Worm (Caenorhabditis elegans) whole organism, L3 larva: Measurements from ENCODE around the gene skr-6.

Source experiments
- R02D3.7 ChIP-seq: fragments of 150-350 bp; optimal IDR thresholded peaks from 2 replicates; lab custom pipeline; 2014; ENCODE audit warnings: missing biosample characterization, missing genetic modification characterization
- aly-2 ChIP-seq: fragments of 150-350 bp; optimal IDR thresholded peaks from 2 replicates; lab custom pipeline; 2014; ENCODE audit warnings: missing biosample characterization, missing genetic modification characterization
- ceh-9 ChIP-seq: sonication (generic microtip); optimal IDR thresholded peaks from 2 replicates; lab custom pipeline; 2018; ENCODE audit warnings: missing biosample characterization, missing genetic modification characterization
- eor-1 ChIP-seq, 2 experiments: fragments of 150-350 bp; optimal IDR thresholded peaks; 2 replicates each; lab custom pipeline; 2014 to 2018; ENCODE audit warnings: missing biosample characterization in 2 of 2, missing genetic modification characterization in 2 of 2
- hmg-11 ChIP-seq: sonication (generic microtip); optimal IDR thresholded peaks from 2 replicates; lab custom pipeline; 2016; ENCODE audit warnings: missing genetic modification characterization, missing compliant biosample characterization
- jun-1 ChIP-seq: fragments of 150-350 bp; optimal IDR thresholded peaks from 2 replicates; lab custom pipeline; 2014; ENCODE audit warnings: missing biosample characterization, missing genetic modification reagents, missing genetic modification characterization
- nhr-11 ChIP-seq: fragments of 150-350 bp; optimal IDR thresholded peaks from 2 replicates; lab custom pipeline; 2014; ENCODE audit warnings: missing biosample characterization, missing genetic modification characterization
- nhr-12 ChIP-seq: fragments of 150-350 bp; optimal IDR thresholded peaks from 2 replicates; lab custom pipeline; 2014; ENCODE audit warnings: missing biosample characterization, missing genetic modification characterization
- nhr-76 ChIP-seq: fragments of 150-350 bp; sonication (generic microtip); optimal IDR thresholded peaks from 5 replicates; lab custom pipeline; 2014; ENCODE audit warnings: missing biosample characterization, missing genetic modification characterization
- pha-4 ChIP-seq: fragments of 150-350 bp; optimal IDR thresholded peaks from 2 replicates; lab custom pipeline; 2014; ENCODE audit warnings: missing biosample characterization, missing genetic modification reagents, missing genetic modification characterization
- unc-62 ChIP-seq: fragments of 150-350 bp; sonication (generic microtip); optimal IDR thresholded peaks from 4 replicates; lab custom pipeline; 2014; ENCODE audit warnings: missing biosample characterization, missing genetic modification reagents, missing genetic modification characterization
- ztf-11 ChIP-seq: fragments of 150-350 bp; optimal IDR thresholded peaks from 2 replicates; lab custom pipeline; 2014; ENCODE audit warnings: missing biosample characterization, missing genetic modification characterization

DNA sequence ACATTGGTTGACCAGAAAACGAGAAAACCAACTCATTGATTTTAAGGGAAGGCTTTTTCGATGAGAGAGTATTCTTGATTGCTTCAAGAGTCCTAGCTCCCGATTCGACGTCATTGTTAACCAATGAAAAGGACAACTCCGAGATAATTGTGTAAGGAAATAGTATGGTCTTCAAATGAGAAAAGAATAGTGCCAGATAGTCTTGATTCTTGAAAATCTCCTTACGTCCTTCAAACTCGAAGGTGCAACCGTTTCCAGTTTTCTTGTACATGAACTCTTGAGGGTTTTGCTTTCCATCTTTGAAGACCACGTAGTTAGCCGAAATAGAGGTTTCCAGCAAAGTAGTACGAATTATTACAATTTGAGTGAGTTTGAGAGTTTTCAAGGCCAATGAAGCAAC is 26.6 kb downstream of the skr-6 start:
- TF ChIP-seq nhr-11 (tag; lab: Kevin White, UChicago) (no peak), aly-2 (no peak), hmg-11 (tag; lab: Kevin White, UChicago) (no peak), nhr-12 (no peak), ztf-11 (tag; lab: Kevin White, UChicago) (no peak), unc-62 (no peak), eor-1 (tag; optimal IDR thresholded peaks at IDR 0.05; lab: Kevin White, UChicago) (no peak), ceh-9 (no peak), pha-4 (tag; lab: Kevin White, UChicago) (no peak), nhr-76 (tag; lab: Kevin White, UChicago) (no peak), R02D3.7 (tag; lab: Kevin White, UChicago) (no peak), jun-1 (no peak)
